Fruit fly (Drosophila melanogaster) whole organism, embryonic: ENCODE measurements around the gene CG6005.

Experiments used
- Abd-B ChIP-seq: fragments of 200-800 bp; sonication (Bioruptor generic); optimal IDR thresholded peaks from 2 replicates; lab custom pipeline; 2018; ENCODE audit warnings: missing biosample characterization, mild to moderate bottlenecking, missing genetic modification characterization, moderate library complexity
- Atf3 ChIP-seq: fragments of 200-800 bp; sonication (Bioruptor generic); optimal IDR thresholded peaks from 3 replicates; lab custom pipeline; 2016; ENCODE audit warnings: missing biosample characterization, missing genetic modification characterization
- CG11504 ChIP-seq: fragments of 200-800 bp; sonication (Bioruptor generic); optimal IDR thresholded peaks from 3 replicates; lab custom pipeline; 2019; ENCODE audit warnings: missing biosample characterization, mild to moderate bottlenecking, missing genetic modification characterization, moderate library complexity
- CG11560 ChIP-seq: fragments of 200-800 bp; sonication (Bioruptor generic); IDR thresholded peaks from 3 replicates; pipeline ENCODE4 v1.3.6; 2022; ENCODE audit warnings: missing biosample characterization, missing genetic modification characterization
- CG12071 ChIP-seq: fragments of 200-800 bp; sonication (Bioruptor generic); optimal IDR thresholded peaks from 3 replicates; lab custom pipeline; 2018; ENCODE audit warnings: missing biosample characterization, mild to moderate bottlenecking, missing genetic modification characterization
- CG12391 ChIP-seq: fragments of 200-800 bp; sonication (Bioruptor generic); optimal IDR thresholded peaks from 3 replicates; lab custom pipeline; 2018; ENCODE audit warnings: missing biosample characterization, mild to moderate bottlenecking, missing genetic modification characterization, moderate library complexity
- CG12744 ChIP-seq: fragments of 200-800 bp; sonication (Bioruptor generic); optimal IDR thresholded peaks from 2 replicates; lab custom pipeline; 2016; ENCODE audit warnings: missing biosample characterization, missing genetic modification characterization
- CG13775 ChIP-seq: fragments of 200-800 bp; sonication (Bioruptor generic); optimal IDR thresholded peaks from 3 replicates; lab custom pipeline; 2017; ENCODE audit warnings: missing biosample characterization, mild to moderate bottlenecking, missing genetic modification characterization
- CG15479 ChIP-seq: fragments of 200-800 bp; sonication (Bioruptor generic); optimal IDR thresholded peaks from 3 replicates; lab custom pipeline; 2019; ENCODE audit warnings: missing biosample characterization, mild to moderate bottlenecking, missing genetic modification characterization, moderate library complexity
- CG2678 ChIP-seq: fragments of 200-800 bp; sonication (Bioruptor generic); optimal IDR thresholded peaks from 3 replicates; lab custom pipeline; 2019; ENCODE audit warnings: missing biosample characterization, mild to moderate bottlenecking, missing genetic modification characterization, moderate library complexity
- CG43689 ChIP-seq: fragments of 200-800 bp; sonication (Bioruptor generic); IDR thresholded peaks from 2 replicates; pipeline ENCODE4 v1.3.6; 2022; ENCODE audit warnings: missing biosample characterization, missing genetic modification characterization
- CG5180 ChIP-seq: fragments of 200-800 bp; sonication (Bioruptor generic); optimal IDR thresholded peaks from 3 replicates; lab custom pipeline; 2017; ENCODE audit warnings: missing biosample characterization, missing genetic modification characterization, mild to moderate bottlenecking, moderate library complexity, missing genetic modification reagents
- CG6254 ChIP-seq: fragments of 200-800 bp; sonication (Bioruptor generic); optimal IDR thresholded peaks from 3 replicates; lab custom pipeline; 2017; ENCODE audit warnings: mild to moderate bottlenecking, missing biosample characterization, missing genetic modification reagents, missing genetic modification characterization
- CG7372 ChIP-seq: fragments of 200-800 bp; sonication (Bioruptor generic); IDR thresholded peaks from 2 replicates; pipeline ENCODE4 v1.3.6; 2022; ENCODE audit warnings: missing biosample characterization, missing genetic modification characterization
- CG9727 ChIP-seq: fragments of 200-800 bp; sonication (Bioruptor generic); optimal IDR thresholded peaks from 3 replicates; lab custom pipeline; 2017; ENCODE audit warnings: missing biosample characterization, mild to moderate bottlenecking, missing genetic modification characterization
- D ChIP-seq, 2 experiments: fragments of 200-800 bp in 1 of 2; fragments of >200 bp in 1 of 2; sonication (Bioruptor generic) in 1 of 2; optimal IDR thresholded peaks; 2 replicates in 1 of 2; 3 replicates in 1 of 2; lab custom pipeline; 2017; ENCODE audit warnings: mild to moderate bottlenecking in 1 of 2, missing biosample characterization in 1 of 2, missing genetic modification characterization in 1 of 2, missing genetic modification reagents in 1 of 2
- E2f1 ChIP-seq: fragments of 200-800 bp; sonication (Bioruptor generic); IDR thresholded peaks from 2 replicates; pipeline ENCODE4 v1.3.6; 2022; ENCODE audit warnings: missing biosample characterization, missing genetic modification characterization
- Eip74EF ChIP-seq, 2 experiments: fragments of 200-800 bp in 1 of 2; fragments of >200 bp in 1 of 2; sonication (Bioruptor generic) in 1 of 2; optimal IDR thresholded peaks; 2 replicates each; lab custom pipeline; 2017 to 2019; ENCODE audit warnings: missing biosample characterization in 2 of 2, missing genetic modification characterization in 2 of 2, mild to moderate bottlenecking in 1 of 2, moderate library complexity in 1 of 2
- Hmx ChIP-seq: fragments of 200-800 bp; sonication (Bioruptor generic); optimal IDR thresholded peaks from 2 replicates; lab custom pipeline; 2016; ENCODE audit warnings: missing biosample characterization, missing genetic modification characterization
- Hr78 ChIP-seq, 2 experiments: fragments of 200-800 bp in 1 of 2; fragments of >200 bp in 1 of 2; sonication (Bioruptor generic) in 1 of 2; optimal IDR thresholded peaks; 2 replicates each; lab custom pipeline; 2017 to 2019; ENCODE audit warnings: missing biosample characterization in 2 of 2, missing genetic modification characterization in 2 of 2, mild to moderate bottlenecking in 1 of 2, moderate library complexity in 1 of 2
- Jarid2 ChIP-seq: fragments of 200-800 bp; sonication (Bioruptor generic); optimal IDR thresholded peaks from 3 replicates; lab custom pipeline; 2017; ENCODE audit warnings: mild to moderate bottlenecking, missing biosample characterization, missing genetic modification reagents, missing genetic modification characterization
- Med ChIP-seq: fragments of 200-800 bp; sonication (Bioruptor generic); peaks from one replicate; lab custom pipeline; 2016; ENCODE audit warnings: missing biosample characterization, missing genetic modification characterization, mild to moderate bottlenecking, inconsistent platforms, moderate library complexity
- Neu2 ChIP-seq: fragments of 200-800 bp; sonication (Bioruptor generic); optimal IDR thresholded peaks from 3 replicates; lab custom pipeline; 2016; ENCODE audit warnings: missing biosample characterization, missing genetic modification characterization, borderline replicate concordance
- Poxn ChIP-seq: fragments of 200-800 bp; sonication (Bioruptor generic); IDR thresholded peaks from 2 replicates; pipeline ENCODE4 v1.3.6; 2022; ENCODE audit warnings: missing biosample characterization, missing genetic modification characterization
- cg ChIP-seq: fragments of 200-800 bp; sonication (Bioruptor generic); optimal IDR thresholded peaks from 3 replicates; lab custom pipeline; 2019; ENCODE audit warnings: missing biosample characterization, mild to moderate bottlenecking, missing genetic modification characterization, moderate library complexity
- ci ChIP-seq: fragments of 200-800 bp; sonication (Bioruptor generic); IDR thresholded peaks from 3 replicates; pipeline ENCODE4 v1.3.6; 2022; ENCODE audit warnings: missing biosample characterization, missing genetic modification characterization
- crol ChIP-seq: fragments of 200-800 bp; sonication (Bioruptor generic); IDR thresholded peaks from 2 replicates; pipeline ENCODE4 v1.3.6; 2022; ENCODE audit warnings: missing biosample characterization, missing genetic modification characterization
- dan ChIP-seq: fragments of 200-800 bp; sonication (Bioruptor generic); IDR thresholded peaks from 2 replicates; pipeline ENCODE4 v1.3.6; 2022; ENCODE audit warnings: missing biosample characterization, missing genetic modification characterization
- danr ChIP-seq: fragments of 200-800 bp; sonication (Bioruptor generic); IDR thresholded peaks from 2 replicates; pipeline ENCODE4 v1.3.6; 2022; ENCODE audit warnings: missing biosample characterization, missing genetic modification characterization
- dmrt11E ChIP-seq: fragments of 200-800 bp; sonication (Bioruptor generic); optimal IDR thresholded peaks from 3 replicates; lab custom pipeline; 2018; ENCODE audit warnings: missing biosample characterization, mild to moderate bottlenecking, missing genetic modification characterization, moderate library complexity
- fd3F ChIP-seq: fragments of 200-800 bp; sonication (Bioruptor generic); optimal IDR thresholded peaks from 2 replicates; lab custom pipeline; 2018; ENCODE audit warnings: missing biosample characterization, mild to moderate bottlenecking, missing genetic modification characterization, moderate library complexity
- kni ChIP-seq: fragments of 200-800 bp; sonication (Bioruptor generic); optimal IDR thresholded peaks from 3 replicates; lab custom pipeline; 2017; ENCODE audit warnings: mild to moderate bottlenecking, missing biosample characterization, missing genetic modification reagents, missing genetic modification characterization
- nerfin-2 ChIP-seq: fragments of 200-800 bp; sonication (Bioruptor generic); IDR thresholded peaks from 2 replicates; pipeline ENCODE4 v1.3.6; 2022; ENCODE audit warnings: missing biosample characterization, missing genetic modification characterization; ENCODE audit not compliant: partially characterized antibody
- otp ChIP-seq: fragments of 200-800 bp; sonication (Bioruptor generic); IDR thresholded peaks from 3 replicates; pipeline ENCODE4, ENCODE4 v1.3.6; 2022; ENCODE audit warnings: missing biosample characterization, missing genetic modification characterization
- p53 ChIP-seq: fragments of 200-800 bp; sonication (Bioruptor generic); optimal IDR thresholded peaks from 2 replicates; lab custom pipeline; 2016; ENCODE audit warnings: missing biosample characterization, missing genetic modification characterization
- pnt ChIP-seq: fragments of 200-800 bp; sonication (Bioruptor generic); optimal IDR thresholded peaks from 3 replicates; lab custom pipeline; 2016; ENCODE audit warnings: missing biosample characterization, missing genetic modification characterization
- pros ChIP-seq: fragments of 200-800 bp; sonication (Bioruptor generic); optimal IDR thresholded peaks from 3 replicates; lab custom pipeline; 2019; ENCODE audit warnings: missing biosample characterization, mild to moderate bottlenecking, missing genetic modification characterization, moderate library complexity
- psq ChIP-seq: fragments of 200-800 bp; sonication (Bioruptor generic); optimal IDR thresholded peaks from 2 replicates; lab custom pipeline; 2017; ENCODE audit warnings: missing biosample characterization, missing genetic modification characterization
- sd ChIP-seq: fragments of 200-800 bp; sonication (Bioruptor generic); optimal IDR thresholded peaks from 3 replicates; lab custom pipeline; 2018; ENCODE audit warnings: missing biosample characterization, mild to moderate bottlenecking, missing genetic modification characterization, moderate library complexity
- sens-2 ChIP-seq: fragments of 200-800 bp; sonication (Bioruptor generic); IDR thresholded peaks from 2 replicates; pipeline ENCODE4 v1.3.6; 2022; ENCODE audit warnings: missing biosample characterization, missing genetic modification characterization
- tll ChIP-seq, 2 experiments: fragments of 200-800 bp in 1 of 2; fragments of >200 bp in 1 of 2; sonication (Bioruptor generic) in 1 of 2; optimal IDR thresholded peaks; 2 replicates each; lab custom pipeline; 2017 to 2019; ENCODE audit warnings: missing biosample characterization in 2 of 2, missing genetic modification characterization in 2 of 2, mild to moderate bottlenecking in 1 of 2, moderate library complexity in 1 of 2

The CG6005 gene

DNA sequence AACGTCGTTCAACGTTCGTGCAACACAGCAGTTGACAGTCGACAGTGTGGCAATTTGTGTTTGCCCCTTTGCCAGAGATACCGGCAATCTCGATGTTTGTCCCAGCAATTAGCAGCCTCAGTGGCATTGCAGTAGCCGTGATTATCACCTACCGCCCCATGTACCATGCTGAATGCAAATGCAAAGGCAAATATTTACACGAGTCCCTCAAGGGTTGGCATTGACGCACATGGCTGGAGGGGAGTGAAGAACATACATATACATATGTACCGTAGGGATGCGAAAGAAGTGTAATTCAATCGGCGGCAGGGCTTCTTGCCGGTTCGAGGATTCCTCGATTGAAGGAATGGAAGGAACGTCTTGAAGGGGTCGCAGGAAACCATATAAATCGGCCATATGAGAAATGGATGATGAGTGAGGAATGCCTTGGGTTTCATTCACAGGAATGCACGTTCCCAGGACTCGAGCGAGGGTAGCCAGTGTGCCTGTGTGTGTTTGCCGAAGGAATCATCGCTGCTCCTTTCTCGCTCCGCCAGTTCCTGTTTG, 23.9 kb downstream of the CG6005 start (continued):
- TF ChIP-seq Med (peak; percentile 54), CG13775 (GFP tag; lab: Kevin White, UChicago) (no peak), Abd-B (GFP tag; lab: Kevin White, UChicago) (no peak), Poxn (GFP tag; lab: Robert Waterston, UW) (no peak), fd3F (GFP tag; lab: Kevin White, UChicago) (no peak), CG43689 (GFP tag; lab: Robert Waterston, UW) (no peak), CG2678 (tag; lab: Kevin White, UChicago) (no peak), CG12071 (GFP tag; lab: Kevin White, UChicago) (peak; percentile 26), Atf3 (no peak), nerfin-2 (GFP tag; lab: Robert Waterston, UW) (no peak), otp (GFP tag; lab: Robert Waterston, UW) (peak; percentile 70), CG5180 (GFP tag; lab: Kevin White, UChicago) (peak; percentile 19), pnt (GFP tag; lab: Kevin White, UChicago) (no peak), ci (GFP tag; lab: Robert Waterston, UW) (0 out of 3 replicates have a peak, but pooled peaks have one; percentile 38), Jarid2 (GFP tag; lab: Kevin White, UChicago) (no peak), CG7372 (GFP tag; lab: Robert Waterston, UW) (no peak), Hr78 (GFP tag; optimal IDR thresholded peaks at IDR 0.05; lab: Kevin White, UChicago) (peak in 1 of 2 experiments; percentile 6), CG11504 (tag; lab: Kevin White, UChicago) (peak; percentile 9), D (optimal IDR thresholded peaks at IDR 0.05; lab: Kevin White, UChicago) (peak; percentile 62), D (GFP tag; optimal IDR thresholded peaks at IDR 0.05; lab: Kevin White, UChicago) (no peak), CG15479 (GFP tag; lab: Kevin White, UChicago) (peak; percentile 21), dmrt11E (tag; lab: Kevin White, UChicago) (peak; percentile 15), sd (tag; lab: Kevin White, UChicago) (peak; percentile 39), CG11560 (no peak), cg (GFP tag; lab: Kevin White, UChicago) (peak; percentile 10), danr (no peak), pros (GFP tag; lab: Kevin White, UChicago) (peak; percentile 93), kni (peak; percentile 25), crol (GFP tag; lab: Robert Waterston, UW) (peak; percentile 22; the same call in 1 of the 2 replicates), dan (GFP tag; lab: Robert Waterston, UW) (no peak), E2f1 (GFP tag; lab: Robert Waterston, UW) (no peak), p53 (GFP tag; lab: Kevin White, UChicago) (no peak), CG12744 (GFP tag; lab: Kevin White, UChicago) (no peak), CG9727 (GFP tag; lab: Kevin White, UChicago) (no peak), CG6254 (GFP tag; lab: Kevin White, UChicago) (no peak), psq (no peak), CG12391 (no peak), sens-2 (no peak), Eip74EF (GFP tag; optimal IDR thresholded peaks at IDR 0.05; lab: Kevin White, UChicago) (no peak), Neu2 (no peak), tll (GFP tag; optimal IDR thresholded peaks at IDR 0.05; lab: Kevin White, UChicago) (peak in 1 of 2 experiments; percentile 82), Hmx (GFP tag; lab: Kevin White, UChicago) (no peak)
- TF ChIP-seq, all 482 proteins: peak for 40
